Fruit fly (Drosophila melanogaster): Measurements from ENCODE around the gene pinta.
A peak's percentile ranks its signal among the peaks of the same experiment; 100 is the strongest.

pinta gene

dm6 chr3R:22438301-22438700, 13.6 kb upstream of the pinta start:
- peak; percentile 20 for TF ChIP-seq pros (GFP tag; optimal IDR thresholded peaks at IDR 0.05)
- peak in 1 of 2 experiments; percentile 12 for TF ChIP-seq Eip74EF (GFP tag; optimal IDR thresholded peaks at IDR 0.05)
- peak; percentile 66; the same call in 1 of the 2 replicates for TF ChIP-seq vvl (GFP tag; IDR thresholded peaks at IDR 0.05)
- no peak for TF ChIP-seq CG13424 (tag; optimal IDR thresholded peaks at IDR 0.05)
- TF ChIP-seq cad (GFP tag; optimal IDR thresholded peaks at IDR 0.05) = no peak
- peak; percentile 58 for TF ChIP-seq oc (tag; optimal IDR thresholded peaks at IDR 0.05)
- TF ChIP-seq abd-A (tag; optimal IDR thresholded peaks at IDR 0.05) = peak; percentile 60
- TF ChIP-seq Hey (tag; optimal IDR thresholded peaks at IDR 0.05) = no peak

- no peak for TF ChIP-seq ATbp (GFP tag; optimal IDR thresholded peaks at IDR 0.05)
- TF ChIP-seq vnd (GFP tag; IDR thresholded peaks at IDR 0.05; ENCODE audit: partially characterized antibody) = 0 out of 3 replicates have a peak, but pooled peaks have one; percentile 7
- no peak for TF ChIP-seq CG10321 (GFP tag; IDR thresholded peaks at IDR 0.05)
- TF ChIP-seq pros (GFP tag; optimal IDR thresholded peaks at IDR 0.05) = peak; percentile 28
- no peak for TF ChIP-seq CG6683 (GFP tag; optimal IDR thresholded peaks at IDR 0.05)
- no peak for TF ChIP-seq CG17829 (tag; optimal IDR thresholded peaks at IDR 0.05)
- TF ChIP-seq Hmx (GFP tag; optimal IDR thresholded peaks at IDR 0.05) = no peak
These were observed 11.3 kb upstream of the pinta start, which contains the start of gene CG13847 for dm6 chr3R:22436050-22436449. Gene CG13847 (minus strand): TSS chr3R:22436150.

dm6 chr3R:22432200-22432804, 7.6 kb upstream of the pinta start:
- TF ChIP-seq yki (optimal IDR thresholded peaks at IDR 0.05) (no peak), Pdp1 (GFP tag; optimal IDR thresholded peaks at IDR 0.05) (peak in 1 of 2 experiments; percentile 9), oc (tag; optimal IDR thresholded peaks at IDR 0.05) (peak; percentile 79), CG12769 (tag; optimal IDR thresholded peaks at IDR 0.05) (peak; percentile 88), Hsf (GFP tag; optimal IDR thresholded peaks at IDR 0.05) (no peak), fd96Cb (tag; optimal IDR thresholded peaks at IDR 0.05) (no peak), CG4730 (GFP tag; IDR thresholded peaks at IDR 0.05) (no peak), vvl (GFP tag; IDR thresholded peaks at IDR 0.05) (peak; percentile 62; the same call in 1 of the 2 replicates), grn (GFP tag; optimal IDR thresholded peaks at IDR 0.05) (peak; percentile 79), sd (tag; optimal IDR thresholded peaks at IDR 0.05) (peak; percentile 31), eyg (GFP tag; optimal IDR thresholded peaks at IDR 0.05) (no peak), abd-A (tag; optimal IDR thresholded peaks at IDR 0.05) (peak; percentile 96), Hr78 (GFP tag; optimal IDR thresholded peaks at IDR 0.05) (peak in 1 of 2 experiments; percentile 82), CG15269 (tag; optimal IDR thresholded peaks at IDR 0.05) (peak; percentile 77), Awh (GFP tag; IDR thresholded peaks at IDR 0.05) (peak; percentile 70), HLH4C (GFP tag; IDR thresholded peaks at IDR 0.05; ENCODE audit: partially characterized antibody) (no peak), sr (GFP tag; IDR thresholded peaks at IDR 0.05) (0 out of 3 replicates have a peak, but pooled peaks have one; percentile 2)

dm6 chr3R:22423996-22424395, 733 bp downstream of the pinta start:
- TF ChIP-seq Camta (GFP tag; optimal IDR thresholded peaks at IDR 0.05) (no peak), row (GFP tag; IDR thresholded peaks at IDR 0.05) (peak; percentile 15; the same call in 1 of the 3 replicates), Dp (GFP tag; optimal IDR thresholded peaks at IDR 0.05) (no peak), Sox102F (GFP tag; optimal IDR thresholded peaks at IDR 0.05) (peak; percentile 34), sd (tag; optimal IDR thresholded peaks at IDR 0.05) (peak; percentile 17), CG31441 (GFP tag; IDR thresholded peaks at IDR 0.05) (0 out of 2 replicates have a peak, but pooled peaks have one; percentile 12), gem (tag; optimal IDR thresholded peaks at IDR 0.05) (peak; percentile 25), pros (GFP tag; optimal IDR thresholded peaks at IDR 0.05) (no peak), Drgx (GFP tag; IDR thresholded peaks at IDR 0.05) (peak; percentile 45), lbe (GFP tag; optimal IDR thresholded peaks at IDR 0.05) (peak; percentile 8), CG12391 (tag; optimal IDR thresholded peaks at IDR 0.05) (peak; percentile 3), Xbp1 (GFP tag; optimal IDR thresholded peaks at IDR 0.05) (peak; percentile 14), CG30020 (tag; optimal IDR thresholded peaks at IDR 0.05) (no peak), az2 (GFP tag; optimal IDR thresholded peaks at IDR 0.05) (peak; percentile 4), Adf1 (GFP tag; IDR thresholded peaks at IDR 0.05) (no peak), CG2120 (GFP tag; optimal IDR thresholded peaks at IDR 0.05) (peak; percentile 18), dmrt99B (tag; optimal IDR thresholded peaks at IDR 0.05) (peak; percentile 6), CG11560 (tag; IDR thresholded peaks at IDR 0.05) (no peak), sens (GFP tag) (peak; percentile 54)
